Worm (Caenorhabditis elegans) whole organism, L3 larva: ENCODE measurements around the gene krr-1.

Experiments used
- R02D3.7 ChIP-seq: fragments of 150-350 bp; optimal IDR thresholded peaks from 2 replicates; lab custom pipeline; 2014; ENCODE audit warnings: missing biosample characterization, missing genetic modification characterization
- ZK546.5 ChIP-seq: sonication (generic microtip); optimal IDR thresholded peaks from 2 replicates; lab custom pipeline; 2017; ENCODE audit warnings: missing biosample characterization, missing genetic modification characterization
- aly-2 ChIP-seq: fragments of 150-350 bp; optimal IDR thresholded peaks from 2 replicates; lab custom pipeline; 2014; ENCODE audit warnings: missing biosample characterization, missing genetic modification characterization
- ceh-16 ChIP-seq: sonication (generic microtip); optimal IDR thresholded peaks from 2 replicates; lab custom pipeline; 2017; ENCODE audit warnings: missing biosample characterization, missing genetic modification characterization
- ceh-28 ChIP-seq: fragments of 150-350 bp; optimal IDR thresholded peaks from 2 replicates; lab custom pipeline; 2014; ENCODE audit warnings: missing biosample characterization, missing genetic modification reagents, missing genetic modification characterization
- ceh-82 ChIP-seq: fragments of 150-350 bp; optimal IDR thresholded peaks from 2 replicates; lab custom pipeline; 2014; ENCODE audit warnings: missing biosample characterization, missing genetic modification characterization
- ceh-9 ChIP-seq: sonication (generic microtip); optimal IDR thresholded peaks from 2 replicates; lab custom pipeline; 2018; ENCODE audit warnings: missing biosample characterization, missing genetic modification characterization
- daf-12 ChIP-seq: fragments of 150-350 bp; optimal IDR thresholded peaks from 2 replicates; lab custom pipeline; 2014; ENCODE audit warnings: missing biosample characterization, missing genetic modification reagents, missing genetic modification characterization
- egl-27 ChIP-seq: sonication (generic microtip); optimal IDR thresholded peaks from 4 replicates; lab custom pipeline; 2017; ENCODE audit warnings: missing biosample characterization, missing genetic modification reagents, missing genetic modification characterization
- egl-5 ChIP-seq: fragments of 150-350 bp; optimal IDR thresholded peaks from 2 replicates; lab custom pipeline; 2017; ENCODE audit warnings: missing biosample characterization, missing genetic modification reagents, missing genetic modification characterization, inconsistent platforms
- elt-1 ChIP-seq: fragments of 150-350 bp; optimal IDR thresholded peaks from 2 replicates; lab custom pipeline; 2014; ENCODE audit warnings: missing biosample characterization, missing genetic modification characterization
- elt-2 ChIP-seq: sonication (generic microtip); optimal IDR thresholded peaks from 2 replicates; lab custom pipeline; 2016; ENCODE audit warnings: missing genetic modification reagents, mild to moderate bottlenecking, missing genetic modification characterization, missing compliant biosample characterization
- elt-3 ChIP-seq, 3 experiments: fragments of 150-350 bp in 1 of 3; sonication (generic microtip) in 2 of 3; optimal IDR thresholded peaks; 2 replicates in 2 of 3; 4 replicates in 1 of 3; lab custom pipeline; 2014 to 2017; ENCODE audit warnings: missing biosample characterization in 3 of 3, missing genetic modification characterization in 3 of 3
- eor-1 ChIP-seq, 2 experiments: fragments of 150-350 bp; optimal IDR thresholded peaks; 2 replicates each; lab custom pipeline; 2014 to 2018; ENCODE audit warnings: missing biosample characterization in 2 of 2, missing genetic modification characterization in 2 of 2
- fkh-10 ChIP-seq: sonication (generic microtip); optimal IDR thresholded peaks from 2 replicates; lab custom pipeline; 2017; ENCODE audit warnings: missing biosample characterization, missing genetic modification reagents, missing genetic modification characterization
- fkh-2 ChIP-seq: fragments of 150-350 bp; optimal IDR thresholded peaks from 2 replicates; lab custom pipeline; 2014; ENCODE audit warnings: missing biosample characterization, missing genetic modification reagents, missing genetic modification characterization
- hmg-11 ChIP-seq: sonication (generic microtip); optimal IDR thresholded peaks from 2 replicates; lab custom pipeline; 2016; ENCODE audit warnings: missing genetic modification characterization, missing compliant biosample characterization
- jun-1 ChIP-seq: fragments of 150-350 bp; optimal IDR thresholded peaks from 2 replicates; lab custom pipeline; 2014; ENCODE audit warnings: missing biosample characterization, missing genetic modification reagents, missing genetic modification characterization
- lin-15B ChIP-seq: fragments of 150-350 bp; optimal IDR thresholded peaks from 2 replicates; lab custom pipeline; 2014; ENCODE audit warnings: missing biosample characterization, missing genetic modification characterization
- lin-39 ChIP-seq: fragments of 150-350 bp; optimal IDR thresholded peaks from 2 replicates; lab custom pipeline; 2018; ENCODE audit warnings: missing biosample characterization, missing genetic modification reagents, missing genetic modification characterization
- mdl-1 ChIP-seq: fragments of 150-350 bp; optimal IDR thresholded peaks from 2 replicates; lab custom pipeline; 2014; ENCODE audit warnings: missing biosample characterization, missing genetic modification characterization
- mml-1 ChIP-seq: fragments of 150-350 bp; sonication (generic microtip); optimal IDR thresholded peaks from 3 replicates; lab custom pipeline; 2014; ENCODE audit warnings: missing biosample characterization, missing genetic modification characterization
- nfya-1 ChIP-seq: sonication (generic microtip); optimal IDR thresholded peaks from 2 replicates; lab custom pipeline; 2017; ENCODE audit warnings: missing genetic modification characterization, mild to moderate bottlenecking, missing compliant biosample characterization, antibody characterized with exemption, moderate library complexity; ENCODE audit not compliant: insufficient read depth
- nhr-11 ChIP-seq: fragments of 150-350 bp; optimal IDR thresholded peaks from 2 replicates; lab custom pipeline; 2014; ENCODE audit warnings: missing biosample characterization, missing genetic modification characterization
- nhr-12 ChIP-seq: fragments of 150-350 bp; optimal IDR thresholded peaks from 2 replicates; lab custom pipeline; 2014; ENCODE audit warnings: missing biosample characterization, missing genetic modification characterization
- nhr-23 ChIP-seq: fragments of 150-350 bp; optimal IDR thresholded peaks from 2 replicates; lab custom pipeline; 2014; ENCODE audit warnings: missing biosample characterization, missing genetic modification reagents, missing genetic modification characterization
- nhr-237 ChIP-seq: fragments of 150-350 bp; optimal IDR thresholded peaks from 2 replicates; lab custom pipeline; 2014; ENCODE audit warnings: missing biosample characterization, missing genetic modification characterization
- nhr-25 ChIP-seq: sonication (generic microtip); optimal IDR thresholded peaks from 2 replicates; lab custom pipeline; 2017; ENCODE audit warnings: missing biosample characterization, missing genetic modification characterization
- nhr-28 ChIP-seq: fragments of 150-350 bp; optimal IDR thresholded peaks from 2 replicates; lab custom pipeline; 2014; ENCODE audit warnings: missing biosample characterization, missing genetic modification characterization
- nhr-43 ChIP-seq: sonication (generic microtip); optimal IDR thresholded peaks from 2 replicates; lab custom pipeline; 2016; ENCODE audit warnings: mild to moderate bottlenecking, missing genetic modification characterization, missing compliant biosample characterization; ENCODE audit not compliant: poor library complexity, severe bottlenecking
- nhr-76 ChIP-seq: fragments of 150-350 bp; sonication (generic microtip); optimal IDR thresholded peaks from 5 replicates; lab custom pipeline; 2014; ENCODE audit warnings: missing biosample characterization, missing genetic modification characterization
- nhr-77 ChIP-seq: fragments of 150-350 bp; optimal IDR thresholded peaks from 2 replicates; lab custom pipeline; 2014; ENCODE audit warnings: missing biosample characterization, missing genetic modification characterization
- pha-4 ChIP-seq: fragments of 150-350 bp; optimal IDR thresholded peaks from 2 replicates; lab custom pipeline; 2014; ENCODE audit warnings: missing biosample characterization, missing genetic modification reagents, missing genetic modification characterization
- skn-1 ChIP-seq: fragments of 150-350 bp; optimal IDR thresholded peaks from 2 replicates; lab custom pipeline; 2014; ENCODE audit warnings: missing biosample characterization, missing genetic modification characterization
- snpc-4 ChIP-seq: fragments of 150-350 bp; optimal IDR thresholded peaks from 2 replicates; lab custom pipeline; 2014; ENCODE audit warnings: missing biosample characterization, missing genetic modification characterization
- tbx-2 ChIP-seq: sonication (generic microtip); optimal IDR thresholded peaks from 2 replicates; lab custom pipeline; 2016; ENCODE audit warnings: mild to moderate bottlenecking, missing genetic modification characterization, missing compliant biosample characterization
- unc-39 ChIP-seq: sonication (generic microtip); optimal IDR thresholded peaks from 4 replicates; lab custom pipeline; 2017; ENCODE audit warnings: missing biosample characterization, missing genetic modification characterization
- unc-62 ChIP-seq: fragments of 150-350 bp; sonication (generic microtip); optimal IDR thresholded peaks from 4 replicates; lab custom pipeline; 2014; ENCODE audit warnings: missing biosample characterization, missing genetic modification reagents, missing genetic modification characterization
- zag-1 ChIP-seq: fragments of 150-350 bp; optimal IDR thresholded peaks from 2 replicates; lab custom pipeline; 2014; ENCODE audit warnings: missing biosample characterization, missing genetic modification characterization
- ztf-11 ChIP-seq: fragments of 150-350 bp; optimal IDR thresholded peaks from 2 replicates; lab custom pipeline; 2014; ENCODE audit warnings: missing biosample characterization, missing genetic modification characterization
- ztf-4 ChIP-seq: fragments of 150-350 bp; optimal IDR thresholded peaks from 2 replicates; lab custom pipeline; 2014; ENCODE audit warnings: missing biosample characterization, missing genetic modification characterization

Gene krr-1

DNA sequence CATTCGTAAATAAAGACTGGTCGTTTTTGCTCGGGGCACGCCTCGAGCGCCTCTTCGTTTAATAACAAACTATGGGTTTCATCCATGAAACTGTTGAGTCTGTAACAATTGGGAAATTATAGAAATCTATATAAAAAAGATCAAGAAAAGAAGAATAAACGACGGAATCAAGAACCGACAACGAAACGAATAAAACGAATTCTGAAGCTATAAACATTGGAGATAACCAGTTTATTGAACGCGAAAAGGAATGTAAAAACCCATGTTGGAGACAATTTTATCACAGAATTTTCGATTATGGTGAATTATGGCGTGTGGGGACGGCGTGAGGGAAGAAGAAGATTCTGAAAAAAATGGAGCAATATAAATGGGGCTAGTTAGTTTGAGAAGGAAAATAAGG is 16.2 kb upstream of the krr-1 start, which contains the start of gene soap-1:
Gene soap-1, minus strand, starts transcription at position 101 of the 400 bp plus-strand sequence.
- TF ChIP-seq nhr-43 (tag; lab: Kevin White, UChicago), result no peak
- no peak for TF ChIP-seq fkh-2 (tag; lab: Kevin White, UChicago)
- no peak for TF ChIP-seq tbx-2 (tag; lab: Kevin White, UChicago)
- no peak for TF ChIP-seq elt-1 (tag; lab: Kevin White, UChicago)
- no peak for TF ChIP-seq elt-3 (tag; optimal IDR thresholded peaks at IDR 0.05; lab: Kevin White, UChicago)
- no peak for TF ChIP-seq ceh-16
- TF ChIP-seq eor-1 (tag; optimal IDR thresholded peaks at IDR 0.05; lab: Kevin White, UChicago), result no peak
- TF ChIP-seq jun-1, result no peak
- TF ChIP-seq egl-27 (tag; lab: Kevin White, UChicago), result no peak
- no peak for TF ChIP-seq nhr-11 (tag; lab: Kevin White, UChicago)
- TF ChIP-seq lin-15B, result no peak
- TF ChIP-seq nhr-237 (tag; lab: Kevin White, UChicago), result no peak
- no peak for TF ChIP-seq unc-39 (tag; lab: Kevin White, UChicago)
- no peak for TF ChIP-seq ceh-9
- TF ChIP-seq nhr-12, result no peak
- no peak for TF ChIP-seq nhr-76 (tag; lab: Kevin White, UChicago)
- TF ChIP-seq nfya-1 (tag; lab: Kevin White, UChicago), result no peak
- no peak for TF ChIP-seq R02D3.7 (tag; lab: Kevin White, UChicago)
- no peak for TF ChIP-seq unc-62 (GFP tag; lab: Kevin White, UChicago)

DNA sequence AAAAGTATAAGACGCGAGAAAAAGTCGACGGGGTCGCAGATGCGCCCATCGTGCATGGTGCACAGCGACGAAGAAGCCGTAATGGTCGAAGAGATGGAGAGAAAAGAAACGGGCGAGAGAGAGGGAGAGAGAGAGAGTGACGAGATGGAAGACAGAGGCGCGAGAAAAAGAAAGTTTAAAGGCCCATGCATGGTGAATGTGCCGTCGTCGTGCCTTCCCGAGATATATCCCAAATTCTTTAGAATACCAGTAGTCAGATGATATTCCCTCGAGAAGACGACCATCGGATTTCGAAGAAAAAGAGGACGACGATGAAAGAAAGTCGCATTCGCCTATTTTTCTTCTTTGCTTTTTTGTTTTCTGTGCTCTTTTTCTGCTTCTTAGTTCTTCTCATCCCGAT is 15.0 kb upstream of the krr-1 start:
- TF ChIP-seq mml-1 (tag; lab: Kevin White, UChicago) (no peak), daf-12 (tag; lab: Kevin White, UChicago) (no peak), lin-15B (peak; percentile 28), snpc-4 (tag; lab: Kevin White, UChicago) (peak; percentile 11), aly-2 (tag; lab: Kevin White, UChicago) (no peak), skn-1 (tag; lab: Kevin White, UChicago) (no peak), nhr-11 (tag; lab: Kevin White, UChicago) (no peak), nhr-28 (tag; lab: Kevin White, UChicago) (no peak), tbx-2 (tag; lab: Kevin White, UChicago) (no peak), lin-39 (peak; percentile 16), ceh-16 (no peak), nfya-1 (tag; lab: Kevin White, UChicago) (peak; percentile 46), nhr-12 (no peak), elt-2 (tag; lab: Kevin White, UChicago) (no peak), ZK546.5 (no peak), hmg-11 (tag; lab: Kevin White, UChicago) (peak; percentile 44), ztf-11 (tag; lab: Kevin White, UChicago) (no peak), ceh-82 (no peak), unc-62 (GFP tag; lab: Kevin White, UChicago) (no peak), mdl-1 (tag; lab: Kevin White, UChicago) (no peak)

DNA sequence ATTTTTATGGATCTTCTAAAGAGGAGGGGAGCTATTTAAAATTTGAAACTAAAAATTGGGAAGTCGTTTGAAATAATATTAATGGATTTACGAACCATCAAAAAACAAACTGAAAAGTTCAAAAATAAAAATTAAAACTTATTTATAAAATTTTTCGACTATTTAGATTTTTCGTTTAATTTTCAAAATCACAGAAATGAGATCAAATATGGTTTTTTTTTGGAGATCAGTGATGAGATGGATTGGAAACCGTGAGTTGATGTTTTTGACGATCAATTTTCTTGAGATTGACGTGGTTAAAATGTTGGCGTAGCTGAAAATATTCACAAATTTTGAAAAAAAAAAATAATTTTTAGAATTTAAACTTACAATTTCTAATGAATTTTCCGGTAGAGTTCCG is 12.0 kb upstream of the krr-1 start, which contains the start of gene C13F10.5:
Gene C13F10.5, minus strand, starts transcription at position 101 of the 400 bp plus-strand sequence.
- TF ChIP-seq R02D3.7 (tag; lab: Kevin White, UChicago) (no peak), egl-5 (no peak), lin-15B (no peak), snpc-4 (tag; lab: Kevin White, UChicago) (no peak), nhr-25 (tag; lab: Kevin White, UChicago) (no peak), ztf-4 (tag; lab: Kevin White, UChicago) (no peak), nhr-43 (tag; lab: Kevin White, UChicago) (no peak), skn-1 (tag; lab: Kevin White, UChicago) (no peak), nfya-1 (tag; lab: Kevin White, UChicago) (no peak), nhr-237 (tag; lab: Kevin White, UChicago) (no peak)

ce11 chrV:7220973-7221519 is 9.9 kb upstream of the krr-1 start, which contains the start of the genes C13F10.8, C13F10.6 and kxd-1:
TSS of gene C13F10.8 (minus strand) at chrV:7221023.
TSS of gene C13F10.6 (minus strand) at chrV:7221039.
TSS of gene kxd-1 (plus strand) at chrV:7221469.
- TF ChIP-seq elt-3 (tag; optimal IDR thresholded peaks at IDR 0.05; lab: Kevin White, UChicago), result no peak
- TF ChIP-seq ceh-16, result no peak
- no peak for TF ChIP-seq ztf-4 (tag; lab: Kevin White, UChicago)
- no peak for TF ChIP-seq aly-2 (tag; lab: Kevin White, UChicago)
- TF ChIP-seq unc-62 (GFP tag; lab: Kevin White, UChicago), result no peak
- TF ChIP-seq nhr-23 (tag; lab: Kevin White, UChicago), result peak; percentile 3
- TF ChIP-seq egl-5, result no peak
- no peak for TF ChIP-seq mdl-1 (tag; lab: Kevin White, UChicago)
- no peak for TF ChIP-seq nhr-76 (tag; lab: Kevin White, UChicago)
- TF ChIP-seq zag-1 (tag; lab: Kevin White, UChicago), result no peak
- no peak for TF ChIP-seq fkh-10
- no peak for TF ChIP-seq mml-1 (tag; lab: Kevin White, UChicago)
- TF ChIP-seq nfya-1 (tag; lab: Kevin White, UChicago), result peak; percentile 6
- no peak for TF ChIP-seq eor-1 (tag; optimal IDR thresholded peaks at IDR 0.05; lab: Kevin White, UChicago)
- TF ChIP-seq pha-4, result no peak
- TF ChIP-seq nhr-11 (tag; lab: Kevin White, UChicago), result no peak
- peak; percentile 9 for TF ChIP-seq ceh-28 (tag; lab: Kevin White, UChicago)
- TF ChIP-seq R02D3.7 (tag; lab: Kevin White, UChicago), result no peak
- TF ChIP-seq hmg-11 (tag; lab: Kevin White, UChicago), result peak; percentile 28
- no peak for TF ChIP-seq nhr-77 (tag; lab: Kevin White, UChicago)
- TF ChIP-seq, all 47 proteins: peak for 4
